Worm (Caenorhabditis elegans) whole organism, midembryonic: ENCODE measurements around the gene lips-10.

Experiments used
- T22C8.4 ChIP-seq: fragments of 200-800 bp; sonication (Bioruptor generic); IDR thresholded peaks from 2 replicates; pipeline ENCODE4 v1.3.6; 2022; ENCODE audit warnings: missing genetic modification characterization, missing compliant biosample characterization
- tab-1 ChIP-seq: fragments of 200-800 bp; sonication (Bioruptor generic); IDR thresholded peaks from 2 replicates; pipeline ENCODE4 v1.3.6; 2022; ENCODE audit warnings: missing genetic modification characterization, missing compliant biosample characterization

DNA sequence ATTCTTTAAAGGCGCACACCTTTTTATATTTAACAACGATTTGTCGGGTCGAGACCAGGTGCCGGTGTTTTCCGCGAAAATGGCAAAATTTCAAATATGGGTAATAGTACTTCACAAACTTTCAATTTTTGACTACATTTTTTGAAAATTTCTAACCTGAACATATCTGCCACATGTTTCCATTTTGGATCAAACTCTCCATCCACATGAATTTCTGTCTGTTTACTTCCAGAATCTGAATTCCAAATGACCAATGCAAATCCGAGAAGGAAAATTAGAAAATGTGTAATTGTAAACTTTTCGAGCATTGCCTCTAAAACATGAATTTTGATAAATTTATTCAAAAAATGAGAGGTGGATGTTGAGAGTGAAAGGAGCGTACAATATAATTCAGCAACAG, 41.2 kb downstream of the lips-10 start, which contains the start of gene lact-4:
- TF ChIP-seq T22C8.4 (GFP tag; lab: Robert Waterston, UW) = no peak
- no peak for TF ChIP-seq tab-1 (GFP tag; lab: Robert Waterston, UW)
